Worm (Caenorhabditis elegans) whole organism, L1 larva: ENCODE measurements around the gene irld-63.
A peak's percentile ranks its signal among the peaks of the same experiment; 100 is the strongest.

Source experiments
- jun-1 ChIP-seq: fragments of 150-350 bp; optimal IDR thresholded peaks from 2 replicates; lab custom pipeline; 2014; ENCODE audit warnings: missing biosample characterization, missing genetic modification reagents, missing genetic modification characterization
- lin-13 ChIP-seq: fragments of 150-350 bp; optimal IDR thresholded peaks from 2 replicates; lab custom pipeline; 2014; ENCODE audit warnings: missing biosample characterization, missing genetic modification reagents, missing genetic modification characterization
- nhr-28 ChIP-seq: fragments of 150-350 bp; optimal IDR thresholded peaks from 2 replicates; lab custom pipeline; 2014; ENCODE audit warnings: missing biosample characterization, missing genetic modification characterization
- skn-1 ChIP-seq: fragments of 150-350 bp; optimal IDR thresholded peaks from 2 replicates; lab custom pipeline; 2014; ENCODE audit warnings: missing biosample characterization, missing genetic modification characterization

DNA sequence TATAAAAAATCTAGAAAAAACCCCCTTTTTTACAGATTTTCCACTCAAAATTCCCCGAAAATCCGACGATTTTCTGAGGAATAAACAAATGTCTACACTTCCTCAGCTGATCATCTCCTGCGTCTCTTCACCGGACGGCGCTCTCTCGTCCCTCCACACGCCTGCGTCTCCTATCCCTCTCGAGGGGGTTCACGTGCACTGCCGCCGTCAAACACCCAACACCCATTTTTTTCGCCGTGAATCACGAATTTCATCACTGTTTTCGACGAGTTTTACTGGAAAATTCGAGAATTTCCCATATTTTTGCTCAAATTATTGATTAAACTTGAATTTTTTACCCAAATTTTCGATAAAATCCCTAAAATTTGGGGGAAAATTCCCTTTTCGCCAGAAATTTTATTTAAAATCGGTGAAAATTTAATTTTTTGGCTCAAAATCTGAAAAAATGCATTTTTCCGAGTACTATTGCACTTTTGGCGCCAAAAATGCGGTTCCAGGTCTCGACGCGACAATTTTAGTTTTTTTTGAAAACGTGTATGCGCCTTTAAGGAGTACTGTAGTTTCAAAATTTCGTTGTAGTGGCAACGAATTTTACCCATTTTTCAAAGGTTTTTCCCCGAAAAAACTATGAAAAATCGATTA, 9.6 kb upstream of the irld-63 start:
- TF ChIP-seq skn-1 (tag; lab: Kevin White, UChicago): peak; percentile 80
- TF ChIP-seq jun-1: peak; percentile 49
- peak; percentile 4 for TF ChIP-seq lin-13
- no peak for TF ChIP-seq nhr-28 (tag; lab: Kevin White, UChicago)
